Fruit fly (Drosophila melanogaster) whole organism, prepupa: ENCODE data around the gene CG33769.
A peak's percentile ranks its signal among the peaks of the same experiment; 100 is the strongest.

Experiments used
- Blimp-1 ChIP-seq: fragments of 200-800 bp; sonication (Bioruptor generic); optimal IDR thresholded peaks from 3 replicates; lab custom pipeline; 2017; ENCODE audit warnings: missing biosample characterization, missing genetic modification characterization, mild to moderate bottlenecking, moderate library complexity, missing genetic modification reagents
- CG10631 ChIP-seq: fragments of 200-800 bp; sonication (Bioruptor generic); optimal IDR thresholded peaks from 2 replicates; lab custom pipeline; 2016; ENCODE audit warnings: missing biosample characterization, missing genetic modification characterization
- CG11294 ChIP-seq: fragments of 200-800 bp; sonication (Bioruptor generic); IDR thresholded peaks from 2 replicates; pipeline ENCODE4 v1.3.6; 2022; ENCODE audit warnings: missing biosample characterization, missing genetic modification characterization
- CG11902 ChIP-seq: fragments of 200-800 bp; sonication (Bioruptor generic); optimal IDR thresholded peaks from 3 replicates; lab custom pipeline; 2016; ENCODE audit warnings: missing biosample characterization, missing genetic modification characterization
- CG15336 ChIP-seq: fragments of 200-800 bp; sonication (Bioruptor generic); IDR thresholded peaks from 2 replicates; pipeline ENCODE4 v1.3.6; 2022; ENCODE audit warnings: missing biosample characterization, missing genetic modification characterization
- CG1621 ChIP-seq: fragments of 200-800 bp; sonication (Bioruptor generic); optimal IDR thresholded peaks from 3 replicates; lab custom pipeline; 2018; ENCODE audit warnings: missing biosample characterization, mild to moderate bottlenecking, missing genetic modification characterization
- CG3032 ChIP-seq: fragments of 200-800 bp; optimal IDR thresholded peaks from 2 replicates; lab custom pipeline; 2019; ENCODE audit warnings: missing biosample characterization, mild to moderate bottlenecking, missing genetic modification characterization, moderate library complexity
- CG31627 ChIP-seq: fragments of 200-800 bp; sonication (Bioruptor generic); optimal IDR thresholded peaks from 3 replicates; lab custom pipeline; 2016; ENCODE audit warnings: missing biosample characterization, missing genetic modification characterization
- CG32006 ChIP-seq: fragments of 200-800 bp; sonication (Bioruptor generic); optimal IDR thresholded peaks from 3 replicates; lab custom pipeline; 2017; ENCODE audit warnings: missing biosample characterization, mild to moderate bottlenecking, missing genetic modification characterization
- CG3919 ChIP-seq: fragments of 200-800 bp; sonication (Bioruptor generic); optimal IDR thresholded peaks from 3 replicates; lab custom pipeline; 2016; ENCODE audit warnings: missing biosample characterization, missing genetic modification characterization
- CG4318 ChIP-seq: fragments of 200-800 bp; sonication (Bioruptor generic); optimal IDR thresholded peaks from 3 replicates; lab custom pipeline; 2017; ENCODE audit warnings: missing biosample characterization, mild to moderate bottlenecking, missing genetic modification characterization
- CG6163 ChIP-seq: fragments of 200-800 bp; sonication (Bioruptor generic); IDR thresholded peaks from 3 replicates; pipeline ENCODE4 v1.3.6; 2022; ENCODE audit warnings: missing biosample characterization, missing genetic modification characterization
- CG6276 ChIP-seq: fragments of 200-800 bp; sonication (Bioruptor generic); optimal IDR thresholded peaks from 2 replicates; lab custom pipeline; 2017; ENCODE audit warnings: missing biosample characterization, mild to moderate bottlenecking, missing genetic modification characterization
- CG6792 ChIP-seq: fragments of 200-800 bp; sonication (Bioruptor generic); optimal IDR thresholded peaks from 3 replicates; lab custom pipeline; 2016; ENCODE audit warnings: missing biosample characterization, missing genetic modification characterization
- CG7368 ChIP-seq: fragments of 200-800 bp; sonication (Bioruptor generic); optimal IDR thresholded peaks from 3 replicates; lab custom pipeline; 2016; ENCODE audit warnings: missing biosample characterization, missing genetic modification characterization
- CG8632 ChIP-seq: fragments of 200-800 bp; sonication (Bioruptor generic); optimal IDR thresholded peaks from 3 replicates; lab custom pipeline; 2016; ENCODE audit warnings: missing biosample characterization, missing genetic modification characterization
- Eip75B ChIP-seq: fragments of 200-800 bp; sonication (Bioruptor generic); optimal IDR thresholded peaks from 3 replicates; lab custom pipeline; 2016; ENCODE audit warnings: missing biosample characterization, missing genetic modification characterization
- Eip93F ChIP-seq: fragments of 200-800 bp; sonication (Bioruptor generic); optimal IDR thresholded peaks from 2 replicates; lab custom pipeline; 2016; ENCODE audit warnings: missing biosample characterization, mild to moderate bottlenecking, missing genetic modification characterization
- Ets96B ChIP-seq: fragments of 200-800 bp; optimal IDR thresholded peaks from 2 replicates; lab custom pipeline; 2019; ENCODE audit warnings: missing biosample characterization, mild to moderate bottlenecking, missing genetic modification characterization, moderate library complexity
- Gug ChIP-seq: fragments of 200-800 bp; sonication (Bioruptor generic); IDR thresholded peaks from 2 replicates; pipeline ENCODE4 v1.3.6; 2022; ENCODE audit warnings: missing biosample characterization, missing genetic modification characterization
- Hr38 ChIP-seq: sonication (Bioruptor generic); optimal IDR thresholded peaks from 2 replicates; lab custom pipeline; 2016; ENCODE audit warnings: missing biosample characterization, missing genetic modification characterization
- Hr39 ChIP-seq: fragments of 200-800 bp; sonication (Bioruptor generic); optimal IDR thresholded peaks from 2 replicates; lab custom pipeline; 2016; ENCODE audit warnings: missing biosample characterization, missing genetic modification characterization
- Hr4 ChIP-seq: fragments of 200-800 bp; sonication (Bioruptor generic); optimal IDR thresholded peaks from 3 replicates; lab custom pipeline; 2016; ENCODE audit warnings: missing biosample characterization, missing genetic modification characterization
- Met ChIP-seq: fragments of 200-800 bp; sonication (Bioruptor generic); optimal IDR thresholded peaks from 3 replicates; lab custom pipeline; 2016; ENCODE audit warnings: missing biosample characterization, missing genetic modification characterization
- OdsH ChIP-seq: fragments of 200-800 bp; sonication (Bioruptor generic); optimal IDR thresholded peaks from 3 replicates; lab custom pipeline; 2016; ENCODE audit warnings: missing biosample characterization, missing genetic modification characterization
- Smox ChIP-seq: fragments of 200-800 bp; sonication (Bioruptor generic); optimal IDR thresholded peaks from 3 replicates; lab custom pipeline; 2016; ENCODE audit warnings: missing biosample characterization, missing genetic modification characterization
- Sox102F ChIP-seq: fragments of 200-800 bp; sonication (Bioruptor generic); optimal IDR thresholded peaks from 2 replicates; lab custom pipeline; 2016; ENCODE audit warnings: missing biosample characterization, mild to moderate bottlenecking, missing genetic modification characterization
- Sox14 ChIP-seq: fragments of 200-800 bp; sonication (Bioruptor generic); optimal IDR thresholded peaks from 3 replicates; lab custom pipeline; 2016; ENCODE audit warnings: missing biosample characterization, missing genetic modification characterization
- Sox15 ChIP-seq: fragments of 200-800 bp; sonication (Bioruptor generic); optimal IDR thresholded peaks from 3 replicates; lab custom pipeline; 2016; ENCODE audit warnings: missing biosample characterization, missing genetic modification characterization
- acj6 ChIP-seq: fragments of 200-800 bp; sonication (Bioruptor generic); optimal IDR thresholded peaks from 3 replicates; lab custom pipeline; 2016; ENCODE audit warnings: missing biosample characterization, missing genetic modification characterization
- dsx ChIP-seq: fragments of 200-800 bp; optimal IDR thresholded peaks from 3 replicates; lab custom pipeline; 2019; ENCODE audit warnings: missing biosample characterization, mild to moderate bottlenecking, missing genetic modification characterization, moderate library complexity; ENCODE audit not compliant: poor library complexity, severe bottlenecking
- eg ChIP-seq: fragments of 200-800 bp; sonication (Bioruptor generic); IDR thresholded peaks from 3 replicates; pipeline ENCODE4 v1.3.6; 2022; ENCODE audit warnings: missing biosample characterization, missing genetic modification characterization
- esn ChIP-seq: fragments of 200-800 bp; sonication (Bioruptor generic); optimal IDR thresholded peaks from 2 replicates; lab custom pipeline; 2016; ENCODE audit warnings: missing biosample characterization, mild to moderate bottlenecking, missing genetic modification characterization, moderate library complexity
- fd85E ChIP-seq: fragments of 200-800 bp; sonication (Bioruptor generic); optimal IDR thresholded peaks from 3 replicates; lab custom pipeline; 2016; ENCODE audit warnings: missing biosample characterization, missing genetic modification characterization
- fkh ChIP-seq: fragments of 200-800 bp; sonication (Bioruptor generic); optimal IDR thresholded peaks from 3 replicates; lab custom pipeline; 2017; ENCODE audit warnings: missing biosample characterization, mild to moderate bottlenecking, missing genetic modification characterization, moderate library complexity
- net ChIP-seq: fragments of 200-800 bp; sonication (Bioruptor generic); optimal IDR thresholded peaks from 3 replicates; lab custom pipeline; 2016; ENCODE audit warnings: missing biosample characterization, missing genetic modification characterization
- pdm3 ChIP-seq: fragments of 200-800 bp; sonication (Bioruptor generic); optimal IDR thresholded peaks from 3 replicates; lab custom pipeline; 2016; ENCODE audit warnings: missing biosample characterization, missing genetic modification characterization
- svp ChIP-seq: fragments of 200-800 bp; sonication (Bioruptor generic); peaks from one replicate; lab custom pipeline; 2016; ENCODE audit warnings: missing biosample characterization, missing genetic modification characterization
- topi ChIP-seq: fragments of 200-800 bp; sonication (Bioruptor generic); optimal IDR thresholded peaks from 3 replicates; lab custom pipeline; 2016; ENCODE audit warnings: missing biosample characterization, missing genetic modification characterization
- vri ChIP-seq: fragments of 200-800 bp; sonication (Bioruptor generic); optimal IDR thresholded peaks from 3 replicates; lab custom pipeline; 2016; ENCODE audit warnings: missing biosample characterization, mild to moderate bottlenecking, missing genetic modification characterization

The CG33769 gene

DNA sequence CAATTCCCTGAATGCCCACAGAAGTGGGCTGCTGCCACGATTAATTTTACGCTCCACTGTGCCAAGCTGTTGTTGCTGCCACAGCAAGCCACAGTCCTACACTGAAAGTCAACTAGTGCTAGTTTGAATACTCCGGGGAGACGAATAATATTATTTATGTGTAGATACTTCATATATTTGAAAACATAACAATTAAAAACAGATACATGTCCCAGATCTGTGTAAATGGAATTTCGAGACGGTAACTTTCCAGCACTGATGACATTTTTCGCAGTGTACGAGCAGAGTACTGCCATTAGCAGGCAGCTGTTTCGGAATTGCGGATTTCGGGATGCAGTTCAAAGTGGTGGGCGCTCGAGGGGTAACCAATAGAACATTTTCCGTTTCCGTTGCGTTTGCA, 17.4 kb downstream of the CG33769 start (continued):
- TF ChIP-seq CG6163 (GFP tag; lab: Robert Waterston, UW) (0 out of 3 replicates have a peak, but pooled peaks have one; percentile 39), CG15336 (GFP tag; lab: Robert Waterston, UW) (no peak), Eip75B (no peak), Met (GFP tag; lab: Kevin White, UChicago) (peak; percentile 47), CG11902 (GFP tag; lab: Kevin White, UChicago) (no peak), topi (GFP tag; lab: Kevin White, UChicago) (peak; percentile 36), CG3919 (GFP tag; lab: Kevin White, UChicago) (peak; percentile 18), net (GFP tag; lab: Kevin White, UChicago) (no peak), pdm3 (GFP tag; lab: Kevin White, UChicago) (peak; percentile 34), Smox (GFP tag; lab: Kevin White, UChicago) (peak; percentile 31), acj6 (GFP tag; lab: Kevin White, UChicago) (peak; percentile 8), CG11294 (no peak), CG6792 (GFP tag; lab: Kevin White, UChicago) (peak; percentile 10), CG1621 (tag; lab: Kevin White, UChicago) (no peak), dsx (GFP tag; lab: Kevin White, UChicago) (no peak), Sox102F (GFP tag; lab: Kevin White, UChicago) (peak; percentile 30), fd85E (GFP tag; lab: Kevin White, UChicago) (no peak), CG31627 (GFP tag; lab: Kevin White, UChicago) (peak; percentile 46), CG4318 (GFP tag; lab: Kevin White, UChicago) (no peak), Hr4 (GFP tag; lab: Kevin White, UChicago) (peak; percentile 13), esn (GFP tag; lab: Kevin White, UChicago) (no peak), CG10631 (peak; percentile 21), Sox14 (GFP tag; lab: Kevin White, UChicago) (peak; percentile 13), Ets96B (tag; lab: Kevin White, UChicago) (no peak)

dm6 chr3L:22669275-22670006, 21.7 kb downstream of the CG33769 start, which contains the start of gene Jhbp6:
Gene Jhbp6, plus strand, starts transcription at chr3L:22669956.
- TF ChIP-seq eg (GFP tag; lab: Robert Waterston, UW) (no peak), fkh (GFP tag; lab: Kevin White, UChicago) (peak; percentile 59), svp (GFP tag; lab: Kevin White, UChicago) (peak; percentile 45)

DNA sequence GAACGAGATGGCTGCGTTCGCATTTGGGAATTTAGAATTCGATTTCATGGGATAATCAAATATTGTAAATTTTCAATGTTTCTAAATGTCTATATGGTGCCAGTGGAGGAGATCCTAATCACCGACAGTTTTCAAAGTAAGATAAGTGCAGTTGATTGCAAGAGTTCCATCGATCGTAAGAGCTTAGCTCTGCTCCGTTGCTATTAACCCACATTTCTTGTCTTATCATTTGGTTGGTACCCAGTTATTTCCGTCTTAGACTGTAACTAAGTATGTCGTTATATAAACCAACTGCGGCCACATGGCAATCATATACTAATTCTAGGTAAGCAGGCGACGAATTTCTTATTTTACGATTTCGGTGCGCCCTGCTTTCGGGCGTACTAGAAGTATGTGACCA, 22.4 kb downstream of the CG33769 start:
- TF ChIP-seq CG8632 (GFP tag; lab: Kevin White, UChicago) (no peak), Gug (GFP tag; lab: Robert Waterston, UW) (no peak), CG7368 (GFP tag; lab: Kevin White, UChicago) (no peak), CG1621 (tag; lab: Kevin White, UChicago) (no peak), CG6276 (no peak), CG3032 (tag; lab: Kevin White, UChicago) (no peak), Smox (GFP tag; lab: Kevin White, UChicago) (no peak), Eip93F (GFP tag; lab: Kevin White, UChicago) (no peak), Blimp-1 (GFP tag; lab: Kevin White, UChicago) (no peak), OdsH (no peak), Eip75B (no peak), Sox15 (GFP tag; lab: Kevin White, UChicago) (no peak), CG32006 (GFP tag; lab: Kevin White, UChicago) (no peak), vri (GFP tag; lab: Kevin White, UChicago) (no peak), Hr39 (no peak), Ets96B (tag; lab: Kevin White, UChicago) (no peak), Hr38 (GFP tag; lab: Kevin White, UChicago) (no peak)
